Worm (Caenorhabditis elegans) whole organism, young adult: ENCODE measurements around the gene C14C10.10.

ENCODE experiments used
- B0261.1 ChIP-seq: sonication (generic microtip); optimal IDR thresholded peaks from 2 replicates; lab custom pipeline; 2016; ENCODE audit warnings: mild to moderate bottlenecking, missing genetic modification characterization, moderate library complexity, missing compliant biosample characterization
- F23B12.7 ChIP-seq: sonication (generic microtip); optimal IDR thresholded peaks from 2 replicates; lab custom pipeline; 2017; ENCODE audit warnings: missing genetic modification characterization, mild to moderate bottlenecking, missing compliant biosample characterization, antibody characterized with exemption, moderate library complexity; ENCODE audit not compliant: insufficient read depth
- K12H6.12 ChIP-seq: fragments of 200-800 bp; sonication (Bioruptor generic); optimal IDR thresholded peaks from 2 replicates; lab custom pipeline; 2018; ENCODE audit warnings: mild to moderate bottlenecking, missing genetic modification characterization, missing compliant biosample characterization
- Y95B8A.8 ChIP-seq: fragments of 200-800 bp; sonication (Bioruptor generic); IDR thresholded peaks from 2 replicates; pipeline ENCODE4 v1.3.6; 2022; ENCODE audit warnings: missing genetic modification reagents, missing genetic modification characterization, missing compliant biosample characterization
- ama-1 ChIP-seq, 3 experiments: fragments of 150-350 bp in 1 of 3; sonication (generic microtip) in 2 of 3; optimal IDR thresholded peaks; 2 replicates each; lab custom pipeline; 2014 to 2018; ENCODE audit warnings: missing biosample characterization in 2 of 3, missing genetic modification characterization in 2 of 3, missing genetic modification reagents in 2 of 3
- athp-1 ChIP-seq: sonication (generic microtip); optimal IDR thresholded peaks from 2 replicates; lab custom pipeline; 2017; ENCODE audit warnings: mild to moderate bottlenecking, missing genetic modification characterization, missing compliant biosample characterization
- egrh-3 ChIP-seq: fragments of 200-800 bp; sonication (Bioruptor generic); IDR thresholded peaks from 2 replicates; pipeline ENCODE4 v1.3.6; 2022; ENCODE audit warnings: missing genetic modification reagents, missing genetic modification characterization, missing compliant biosample characterization
- hlh-12 ChIP-seq: sonication (generic microtip); optimal IDR thresholded peaks from 2 replicates; lab custom pipeline; 2016; ENCODE audit warnings: missing genetic modification characterization, missing compliant biosample characterization
- nhr-120 ChIP-seq: fragments of 200-800 bp; sonication (Bioruptor generic); IDR thresholded peaks from 2 replicates; pipeline ENCODE4 v1.3.6; 2022; ENCODE audit warnings: missing genetic modification characterization, missing compliant biosample characterization
- rec-8 ChIP-seq, 2 experiments: sonication (generic microtip); optimal IDR thresholded peaks; 2 replicates each; lab custom pipeline; 2016; ENCODE audit warnings: mild to moderate bottlenecking in 2 of 2, missing genetic modification characterization in 2 of 2, missing genetic modification reagents in 2 of 2, missing genotype in 2 of 2, missing biosample characterization in 1 of 2, missing compliant biosample characterization in 1 of 2, moderate library complexity in 1 of 2
- unc-130 ChIP-seq: sonication (generic microtip); optimal IDR thresholded peaks from 2 replicates; lab custom pipeline; 2016; ENCODE audit warnings: missing genetic modification reagents, missing genetic modification characterization, missing compliant biosample characterization
- unc-62 ChIP-seq: fragments of 150-350 bp; optimal IDR thresholded peaks from 2 replicates; lab custom pipeline; 2014; ENCODE audit warnings: missing biosample characterization, missing genetic modification reagents, missing genetic modification characterization

DNA sequence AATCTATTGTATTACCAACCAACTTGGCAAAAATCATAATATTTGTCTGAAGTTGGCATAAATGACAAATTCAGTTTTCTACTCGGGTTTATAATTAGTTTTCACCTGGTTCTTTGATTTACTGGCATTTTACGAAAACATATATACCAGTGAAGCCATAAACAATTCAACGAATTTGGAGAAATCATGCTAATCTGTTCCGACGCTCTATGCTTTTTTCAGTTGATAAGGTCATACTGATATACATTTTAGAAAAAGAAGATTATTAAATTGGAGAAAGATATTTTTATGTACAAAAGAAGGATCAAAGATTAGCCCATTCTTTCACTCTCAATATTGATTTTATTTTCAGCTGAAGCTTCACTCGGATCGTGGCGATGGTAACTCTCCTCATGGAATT is 12.1 kb downstream of the C14C10.10 start:
- TF ChIP-seq unc-130 (GFP tag; lab: Kevin White, UChicago) (no peak), F23B12.7 (tag; lab: Kevin White, UChicago) (no peak), ama-1 (optimal IDR thresholded peaks at IDR 0.05; lab: Kevin White, UChicago) (no peak), ama-1 (GFP tag; optimal IDR thresholded peaks at IDR 0.05; lab: Kevin White, UChicago) (no peak), unc-62 (GFP tag; lab: Kevin White, UChicago) (no peak), B0261.1 (tag; lab: Kevin White, UChicago) (no peak), K12H6.12 (tag; lab: Kevin White, UChicago) (no peak), nhr-120 (GFP tag; lab: Robert Waterston, UW) (no peak), hlh-12 (tag; lab: Kevin White, UChicago) (no peak), rec-8 (tag; optimal IDR thresholded peaks at IDR 0.05; lab: Kevin White, UChicago) (no peak), egrh-3 (GFP tag; lab: Robert Waterston, UW) (no peak), Y95B8A.8 (GFP tag; lab: Robert Waterston, UW) (no peak), athp-1 (no peak)
